Fruit fly (Drosophila melanogaster) whole organism, embryonic: Measurements from ENCODE around the gene Eip63E.
A peak's percentile ranks its signal among the peaks of the same experiment; 100 is the strongest.

Source experiments
- Antp ChIP-seq: fragments of 200-800 bp; sonication (Bioruptor generic); optimal IDR thresholded peaks from 3 replicates; lab custom pipeline; 2016; ENCODE audit warnings: missing biosample characterization, missing genetic modification characterization
- Blimp-1 ChIP-seq: fragments of 200-800 bp; sonication (Bioruptor generic); optimal IDR thresholded peaks from 3 replicates; lab custom pipeline; 2018; ENCODE audit warnings: missing biosample characterization, missing genetic modification characterization, mild to moderate bottlenecking, moderate library complexity, missing genetic modification reagents
- Bteb2 ChIP-seq: fragments of 200-800 bp; sonication (Bioruptor generic); optimal IDR thresholded peaks from 2 replicates; lab custom pipeline; 2016; ENCODE audit warnings: missing biosample characterization, missing genetic modification characterization
- CG10267 ChIP-seq: fragments of 200-800 bp; sonication (Bioruptor generic); optimal IDR thresholded peaks from 2 replicates; lab custom pipeline; 2018; ENCODE audit warnings: missing biosample characterization, mild to moderate bottlenecking, missing genetic modification characterization, moderate library complexity
- CG10366 ChIP-seq: fragments of 200-800 bp; sonication (Bioruptor generic); IDR thresholded peaks from 2 replicates; pipeline ENCODE4 v1.3.6; 2022; ENCODE audit warnings: missing biosample characterization, missing genetic modification characterization
- CG14014 ChIP-seq: fragments of 200-800 bp; sonication (Bioruptor generic); IDR thresholded peaks from 2 replicates; pipeline ENCODE4 v1.3.6; 2022; ENCODE audit warnings: missing biosample characterization, missing genetic modification characterization
- CG15073 ChIP-seq: fragments of 200-800 bp; sonication (Bioruptor generic); optimal IDR thresholded peaks from 2 replicates; lab custom pipeline; 2016; ENCODE audit warnings: missing biosample characterization, missing genetic modification characterization
- CG17186 ChIP-seq: fragments of 200-800 bp; sonication (Bioruptor generic); optimal IDR thresholded peaks from 3 replicates; lab custom pipeline; 2017; ENCODE audit warnings: missing biosample characterization, missing genetic modification reagents, missing genetic modification characterization
- CG1792 ChIP-seq: fragments of 200-800 bp; sonication (Bioruptor generic); optimal IDR thresholded peaks from 2 replicates; lab custom pipeline; 2016; ENCODE audit warnings: missing biosample characterization, missing genetic modification characterization
- CG2202 ChIP-seq: fragments of 200-800 bp; sonication (Bioruptor generic); optimal IDR thresholded peaks from 2 replicates; lab custom pipeline; 2018; ENCODE audit warnings: missing biosample characterization, mild to moderate bottlenecking, missing genetic modification characterization
- CG31441 ChIP-seq: fragments of 200-800 bp; sonication (Bioruptor generic); IDR thresholded peaks from 2 replicates; pipeline ENCODE4 v1.3.6; 2022; ENCODE audit warnings: missing biosample characterization, missing genetic modification characterization
- CG33557 ChIP-seq: fragments of 200-800 bp; sonication (Bioruptor generic); optimal IDR thresholded peaks from 2 replicates; lab custom pipeline; 2019; ENCODE audit warnings: missing biosample characterization, mild to moderate bottlenecking, missing genetic modification characterization, moderate library complexity
- CG4424 ChIP-seq: fragments of 200-800 bp; sonication (Bioruptor generic); optimal IDR thresholded peaks from 3 replicates; lab custom pipeline; 2016; ENCODE audit warnings: missing biosample characterization, missing genetic modification characterization
- CG7963 ChIP-seq: fragments of 200-800 bp; sonication (Bioruptor generic); IDR thresholded peaks from 3 replicates; pipeline ENCODE4 v1.3.6; 2022; ENCODE audit warnings: missing biosample characterization, missing genetic modification characterization; ENCODE audit not compliant: partially characterized antibody
- CG8388 ChIP-seq: fragments of 200-800 bp; sonication (Bioruptor generic); optimal IDR thresholded peaks from 2 replicates; lab custom pipeline; 2019; ENCODE audit warnings: missing biosample characterization, mild to moderate bottlenecking, missing genetic modification characterization, moderate library complexity
- CG8924 ChIP-seq: fragments of 200-800 bp; optimal IDR thresholded peaks from 3 replicates; lab custom pipeline; 2019; ENCODE audit warnings: missing biosample characterization, mild to moderate bottlenecking, missing genetic modification characterization, moderate library complexity
- CG9932 ChIP-seq: fragments of 200-800 bp; sonication (Bioruptor generic); IDR thresholded peaks from 2 replicates; pipeline ENCODE4 v1.3.6; 2022; ENCODE audit warnings: missing biosample characterization, missing genetic modification characterization
- CoRest ChIP-seq: fragments of 200-800 bp; sonication (Bioruptor generic); optimal IDR thresholded peaks from 3 replicates; lab custom pipeline; 2018; ENCODE audit warnings: missing biosample characterization, mild to moderate bottlenecking, missing genetic modification characterization, moderate library complexity
- Dek ChIP-seq: fragments of 200-800 bp; sonication (Bioruptor generic); optimal IDR thresholded peaks from 3 replicates; lab custom pipeline; 2019; ENCODE audit warnings: missing biosample characterization, mild to moderate bottlenecking, missing genetic modification characterization, moderate library complexity
- Doc2 ChIP-seq: fragments of 200-800 bp; sonication (Bioruptor generic); IDR thresholded peaks from 2 replicates; pipeline ENCODE4 v1.3.6; 2022; ENCODE audit warnings: missing biosample characterization, missing genetic modification characterization
- Dref ChIP-seq: fragments of 200-800 bp; sonication (Bioruptor generic); IDR thresholded peaks from 2 replicates; pipeline ENCODE4 v1.3.6; 2022; ENCODE audit warnings: missing biosample characterization, missing genetic modification characterization
- Fer3 ChIP-seq: fragments of 200-800 bp; sonication (Bioruptor generic); optimal IDR thresholded peaks from 2 replicates; lab custom pipeline; 2018; ENCODE audit warnings: missing biosample characterization, mild to moderate bottlenecking, missing genetic modification characterization, moderate library complexity
- Hmx ChIP-seq: fragments of 200-800 bp; sonication (Bioruptor generic); optimal IDR thresholded peaks from 2 replicates; lab custom pipeline; 2016; ENCODE audit warnings: missing biosample characterization, missing genetic modification characterization
- Hr3 ChIP-seq: fragments of 200-800 bp; sonication (Bioruptor generic); optimal IDR thresholded peaks from 3 replicates; lab custom pipeline; 2016; ENCODE audit warnings: missing biosample characterization, missing genetic modification characterization
- MESR4 ChIP-seq: fragments of 200-800 bp; sonication (Bioruptor generic); optimal IDR thresholded peaks from 2 replicates; lab custom pipeline; 2018; ENCODE audit warnings: missing biosample characterization, mild to moderate bottlenecking, missing genetic modification characterization, moderate library complexity
- Mad ChIP-seq: fragments of 200-800 bp; sonication (Bioruptor generic); optimal IDR thresholded peaks from 2 replicates; lab custom pipeline; 2016; ENCODE audit warnings: missing biosample characterization, missing genetic modification characterization
- NC2α ChIP-seq: fragments of 200-800 bp; sonication (Bioruptor generic); optimal IDR thresholded peaks from 2 replicates; lab custom pipeline; 2016; ENCODE audit warnings: missing biosample characterization, missing genetic modification characterization
- Oli ChIP-seq: fragments of 200-800 bp; sonication (Bioruptor generic); optimal IDR thresholded peaks from 2 replicates; lab custom pipeline; 2018; ENCODE audit warnings: missing biosample characterization, mild to moderate bottlenecking, missing genetic modification characterization, moderate library complexity
- Opbp ChIP-seq: fragments of 200-800 bp; sonication (Bioruptor generic); IDR thresholded peaks from 3 replicates; pipeline ENCODE4 v1.3.6; 2022; ENCODE audit warnings: missing biosample characterization, missing genetic modification characterization; ENCODE audit not compliant: partially characterized antibody
- Ssrp ChIP-seq: fragments of 200-800 bp; sonication (Bioruptor generic); optimal IDR thresholded peaks from 2 replicates; lab custom pipeline; 2018; ENCODE audit warnings: missing biosample characterization, mild to moderate bottlenecking, missing genetic modification characterization, moderate library complexity
- cas ChIP-seq: fragments of 200-800 bp; sonication (Bioruptor generic); IDR thresholded peaks from 2 replicates; pipeline ENCODE4 v1.3.6; 2022; ENCODE audit warnings: missing biosample characterization, missing genetic modification characterization
- dan ChIP-seq: fragments of 200-800 bp; sonication (Bioruptor generic); IDR thresholded peaks from 2 replicates; pipeline ENCODE4 v1.3.6; 2022; ENCODE audit warnings: missing biosample characterization, missing genetic modification characterization
- dysf ChIP-seq: fragments of 200-800 bp; sonication (Bioruptor generic); IDR thresholded peaks from 3 replicates; pipeline ENCODE4 v1.3.6; 2022; ENCODE audit warnings: missing biosample characterization, missing genetic modification characterization
- emc ChIP-seq: fragments of 200-800 bp; sonication (Bioruptor generic); optimal IDR thresholded peaks from 2 replicates; lab custom pipeline; 2016; ENCODE audit warnings: missing biosample characterization, missing genetic modification characterization
- gcm ChIP-seq: fragments of 200-800 bp; sonication (Bioruptor generic); optimal IDR thresholded peaks from 2 replicates; lab custom pipeline; 2019; ENCODE audit warnings: missing biosample characterization, mild to moderate bottlenecking, missing genetic modification characterization, moderate library complexity
- grn ChIP-seq: fragments of 200-800 bp; sonication (Bioruptor generic); optimal IDR thresholded peaks from 3 replicates; lab custom pipeline; 2017; ENCODE audit warnings: missing biosample characterization, missing genetic modification characterization
- inv ChIP-seq: fragments of 200-800 bp; sonication (Bioruptor generic); IDR thresholded peaks from 2 replicates; pipeline ENCODE4 v1.3.6; 2022; ENCODE audit warnings: missing biosample characterization, missing genetic modification characterization; ENCODE audit not compliant: partially characterized antibody
- kah ChIP-seq: fragments of 200-800 bp; sonication (Bioruptor generic); optimal IDR thresholded peaks from 2 replicates; lab custom pipeline; 2018; ENCODE audit warnings: missing biosample characterization, mild to moderate bottlenecking, missing genetic modification characterization
- klu ChIP-seq: fragments of 200-800 bp; sonication (Bioruptor generic); IDR thresholded peaks from 2 replicates; pipeline ENCODE4 v1.3.6; 2022; ENCODE audit warnings: missing biosample characterization, missing genetic modification characterization
- nau ChIP-seq: fragments of 200-800 bp; sonication (Bioruptor generic); optimal IDR thresholded peaks from 3 replicates; lab custom pipeline; 2017; ENCODE audit warnings: missing biosample characterization, mild to moderate bottlenecking, missing genetic modification characterization, missing genetic modification reagents
- nerfin-1 ChIP-seq: fragments of 200-800 bp; sonication (Bioruptor generic); optimal IDR thresholded peaks from 3 replicates; lab custom pipeline; 2019; ENCODE audit warnings: missing biosample characterization, mild to moderate bottlenecking, missing genetic modification characterization, moderate library complexity
- pan ChIP-seq, 4 experiments: fragments of >200 bp in 3 of 4; fragments of 200-800 bp in 1 of 4; sonication (Bioruptor generic) in 1 of 4; optimal IDR thresholded peaks in 3 of 4; IDR thresholded peaks in 1 of 4; 2 replicates each; pipeline versions ENCODE4 v1.3.6 to Lab custom; 2017 to 2022; ENCODE audit warnings: missing biosample characterization in 2 of 4, missing genetic modification characterization in 2 of 4, mixed read lengths in 1 of 4
- run ChIP-seq: fragments of 200-800 bp; sonication (Bioruptor generic); optimal IDR thresholded peaks from 3 replicates; lab custom pipeline; 2018; ENCODE audit warnings: missing biosample characterization, mild to moderate bottlenecking, missing genetic modification characterization
- sens ChIP-seq: fragments of 200-800 bp; sonication (Bioruptor generic); peaks from one replicate; lab custom pipeline; 2016; ENCODE audit warnings: missing biosample characterization, missing genetic modification characterization
- shn ChIP-seq: fragments of 200-800 bp; sonication (Bioruptor generic); optimal IDR thresholded peaks from 3 replicates; lab custom pipeline; 2016; ENCODE audit warnings: missing biosample characterization, missing genetic modification characterization
- ssp ChIP-seq: fragments of 200-800 bp; sonication (Bioruptor generic); IDR thresholded peaks from 2 replicates; pipeline ENCODE4 v1.3.6; 2022; ENCODE audit warnings: missing biosample characterization, missing genetic modification characterization
- tna ChIP-seq: fragments of 200-800 bp; sonication (Bioruptor generic); IDR thresholded peaks from 2 replicates; pipeline ENCODE4 v1.3.6; 2022; ENCODE audit warnings: missing biosample characterization, missing genetic modification characterization; ENCODE audit not compliant: partially characterized antibody
- vvl ChIP-seq: fragments of 200-800 bp; sonication (Bioruptor generic); IDR thresholded peaks from 2 replicates; pipeline ENCODE4 v1.3.6; 2022; ENCODE audit warnings: missing biosample characterization, missing genetic modification characterization
- wek ChIP-seq: fragments of 200-800 bp; sonication (Bioruptor generic); optimal IDR thresholded peaks from 3 replicates; lab custom pipeline; 2018; ENCODE audit warnings: missing biosample characterization, mild to moderate bottlenecking, missing genetic modification characterization, moderate library complexity
- zf30C ChIP-seq: fragments of 200-800 bp; sonication (Bioruptor generic); optimal IDR thresholded peaks from 3 replicates; lab custom pipeline; 2018; ENCODE audit warnings: missing biosample characterization, mild to moderate bottlenecking, missing genetic modification characterization

Gene Eip63E

DNA sequence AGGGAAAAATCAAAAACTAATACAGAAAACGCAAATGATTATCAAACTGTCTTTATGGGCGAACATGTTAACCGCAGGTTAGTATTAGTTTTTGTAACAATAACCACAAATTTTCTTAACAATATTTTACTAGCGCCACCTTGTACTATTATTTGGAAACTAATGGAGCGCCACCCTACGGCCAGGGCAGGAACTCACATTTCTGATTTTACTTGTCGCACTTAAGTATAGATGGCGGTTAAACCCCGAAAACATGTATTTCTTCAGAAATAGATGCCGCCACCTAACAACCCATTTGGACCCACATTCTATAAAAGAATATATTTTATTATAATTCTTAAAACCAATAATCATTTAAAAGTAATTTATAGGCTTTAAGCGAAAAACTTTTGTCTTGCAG is 100.8 kb downstream of the Eip63E start (continued):
- TF ChIP-seq kah (GFP tag; lab: Kevin White, UChicago), result no peak
- TF ChIP-seq shn (GFP tag; lab: Kevin White, UChicago), result peak; percentile 61
- peak; percentile 87 for TF ChIP-seq dysf
- peak; percentile 45 for TF ChIP-seq CG33557
- TF ChIP-seq zf30C (GFP tag; lab: Kevin White, UChicago), result no peak
- TF ChIP-seq CG8924 (tag; lab: Kevin White, UChicago), result peak; percentile 52
- no peak for TF ChIP-seq cas (GFP tag; lab: Robert Waterston, UW)
- peak; percentile 15 for TF ChIP-seq Hmx (GFP tag; lab: Kevin White, UChicago)
- TF ChIP-seq dan, result no peak
- TF ChIP-seq sens (GFP tag; lab: Kevin White, UChicago), result peak; percentile 64
- peak; percentile 74 for TF ChIP-seq Blimp-1 (GFP tag; lab: Kevin White, UChicago)
- peak; percentile 78 for TF ChIP-seq ssp (GFP tag; lab: Robert Waterston, UW)
- TF ChIP-seq Fer3 (tag; lab: Kevin White, UChicago), result peak; percentile 75
- TF ChIP-seq MESR4 (GFP tag; lab: Kevin White, UChicago), result no peak
- no peak for TF ChIP-seq run (tag; lab: Kevin White, UChicago)
- TF ChIP-seq Ssrp (tag; lab: Kevin White, UChicago), result peak; percentile 68
- TF ChIP-seq wek, result no peak
- peak; percentile 93 for TF ChIP-seq CG9932 (GFP tag; lab: Robert Waterston, UW)
- TF ChIP-seq vvl (GFP tag; lab: Robert Waterston, UW), result peak; percentile 87
- TF ChIP-seq CG10366 (GFP tag; lab: Robert Waterston, UW), result peak; percentile 84
- TF ChIP-seq CG4424, result peak; percentile 82
- peak; percentile 80 for TF ChIP-seq Opbp (GFP tag; lab: Robert Waterston, UW)
- peak; percentile 83 for TF ChIP-seq Mad (GFP tag; lab: Kevin White, UChicago)
- TF ChIP-seq nau, result peak; percentile 6
- TF ChIP-seq tna, result no peak
- TF ChIP-seq Dek, result peak; percentile 71
- TF ChIP-seq Oli (tag; lab: Kevin White, UChicago), result peak; percentile 57
- TF ChIP-seq CG8388 (GFP tag; lab: Kevin White, UChicago), result peak; percentile 26
- peak; percentile 38 for TF ChIP-seq Bteb2
- no peak for TF ChIP-seq nerfin-1 (tag; lab: Kevin White, UChicago)
- peak; percentile 47 for TF ChIP-seq CG15073 (GFP tag; lab: Kevin White, UChicago)
- TF ChIP-seq CG7963 (GFP tag; lab: Robert Waterston, UW), result no peak
- peak; percentile 32 for TF ChIP-seq gcm (GFP tag; lab: Kevin White, UChicago)
- peak; percentile 19; the same call in 1 of the 2 replicates for TF ChIP-seq inv
- peak; percentile 58 for TF ChIP-seq NC2α (GFP tag; lab: Kevin White, UChicago)
- TF ChIP-seq emc (GFP tag; lab: Kevin White, UChicago), result peak; percentile 47
- no peak for TF ChIP-seq Dref (GFP tag; lab: Robert Waterston, UW)
- no peak for TF ChIP-seq pan (optimal IDR thresholded peaks at IDR 0.05; lab: Kevin White, UChicago)
- peak in 1 of 2 experiments; percentile 80 for TF ChIP-seq pan (GFP tag; optimal IDR thresholded peaks at IDR 0.05 in 1 of 2, IDR thresholded peaks at IDR 0.05 in 1 of 2)
- peak; percentile 53 for TF ChIP-seq CG1792 (GFP tag; lab: Kevin White, UChicago)
- TF ChIP-seq Hr3, result peak; percentile 89
- TF ChIP-seq CG31441 (GFP tag; lab: Robert Waterston, UW), result peak; percentile 54; the same call in 1 of the 2 replicates
- TF ChIP-seq CG17186, result no peak
- peak; percentile 68 for TF ChIP-seq CG14014 (GFP tag; lab: Robert Waterston, UW)
- TF ChIP-seq grn (GFP tag; lab: Kevin White, UChicago), result no peak
- peak; percentile 32; the same call in 1 of the 2 replicates for TF ChIP-seq klu
- TF ChIP-seq CoRest (tag; lab: Kevin White, UChicago), result peak; percentile 84
- TF ChIP-seq CG2202 (tag; lab: Kevin White, UChicago), result peak; percentile 11
- no peak for TF ChIP-seq Doc2
- peak; percentile 87 for TF ChIP-seq Antp (GFP tag; lab: Kevin White, UChicago)
- peak; percentile 72 for TF ChIP-seq CG10267 (tag; lab: Kevin White, UChicago)
